Fruit fly (Drosophila melanogaster): ENCODE measurements around the gene CG34112.
A peak's percentile ranks its signal among the peaks of the same experiment; 100 is the strongest.

The CG34112 gene

DNA sequence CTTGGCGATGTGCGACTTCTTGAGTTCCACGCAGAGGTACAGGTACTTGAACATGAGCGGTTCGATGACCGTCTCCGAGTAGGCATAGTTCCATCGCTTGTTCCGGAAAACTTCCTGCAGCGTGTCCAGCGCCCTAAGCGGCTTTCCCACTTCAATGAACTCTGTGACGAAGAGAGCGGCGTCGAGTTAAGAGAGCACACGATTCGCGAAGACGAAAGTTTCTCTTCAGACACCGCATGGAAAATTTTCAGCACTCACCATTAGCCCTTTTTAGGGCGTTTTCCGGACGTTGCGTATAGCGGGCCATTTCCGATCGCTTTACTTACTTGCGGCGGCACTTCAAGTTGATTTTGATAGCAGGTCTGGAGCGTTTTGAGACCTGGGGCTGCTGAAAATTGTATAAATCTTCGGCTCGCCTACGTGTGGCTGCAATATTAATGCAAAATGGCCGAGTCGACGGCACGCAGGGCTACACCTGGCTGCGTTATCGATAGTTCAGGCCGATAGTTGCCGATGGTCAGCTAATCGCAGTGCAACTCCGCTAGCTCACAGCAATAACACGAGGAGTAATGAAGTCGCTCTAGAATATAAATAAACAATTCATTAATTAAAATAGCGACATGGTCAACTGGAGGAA, 39.5 kb upstream of the CG34112 start, which contains the start of the genes eIF3a and CG1074 (continued):
- TF ChIP-seq Max (GFP tag; optimal IDR thresholded peaks at IDR 0.05) (peak; percentile 93), dimm (GFP tag; IDR thresholded peaks at IDR 0.05) (0 out of 2 replicates have a peak, but pooled peaks have one; percentile 19), dmrt11E (tag; optimal IDR thresholded peaks at IDR 0.05) (peak; percentile 35), HmgZ (tag; optimal IDR thresholded peaks at IDR 0.05) (peak; percentile 87), Side (GFP tag; optimal IDR thresholded peaks at IDR 0.05) (peak; percentile 73), dati (GFP tag; IDR thresholded peaks at IDR 0.05) (no peak), slbo (GFP tag; IDR thresholded peaks at IDR 0.05) (peak; percentile 74), ranshi (GFP tag; IDR thresholded peaks at IDR 0.05) (peak; percentile 64), h (optimal IDR thresholded peaks at IDR 0.05) (no peak), CG33213 (GFP tag; optimal IDR thresholded peaks at IDR 0.05) (peak; percentile 78), CG8924 (tag; optimal IDR thresholded peaks at IDR 0.05) (peak; percentile 83), hkb (optimal IDR thresholded peaks at IDR 0.05) (no peak), hkb (GFP tag; IDR thresholded peaks at IDR 0.05) (peak; percentile 46), CG11093 (GFP tag; IDR thresholded peaks at IDR 0.05) (0 out of 3 replicates have a peak, but pooled peaks have one; percentile 8), Ada2b (GFP tag; IDR thresholded peaks at IDR 0.05) (peak; percentile 48), Vsx1 (GFP tag; optimal IDR thresholded peaks at IDR 0.05) (no peak), sima (GFP tag; optimal IDR thresholded peaks at IDR 0.05) (peak; percentile 8), mirr (GFP tag; optimal IDR thresholded peaks at IDR 0.05) (peak; percentile 85), fd96Cb (tag; optimal IDR thresholded peaks at IDR 0.05) (peak; percentile 19), jing (GFP tag; optimal IDR thresholded peaks at IDR 0.05) (no peak), Mrtf (GFP tag; IDR thresholded peaks at IDR 0.05) (no peak; the same call in 2 of the 3 replicates), CG31224 (GFP tag; IDR thresholded peaks at IDR 0.05) (no peak), maf-S (GFP tag; optimal IDR thresholded peaks at IDR 0.05) (peak; percentile 65), da (GFP tag; optimal IDR thresholded peaks at IDR 0.05) (peak; percentile 67), CG8281 (tag; optimal IDR thresholded peaks at IDR 0.05) (no peak), pita (GFP tag; optimal IDR thresholded peaks at IDR 0.05) (no peak), dpn (GFP tag; optimal IDR thresholded peaks at IDR 0.05) (peak; percentile 40 to 73), sisA (GFP tag; IDR thresholded peaks at IDR 0.05) (no peak), Ets65A (GFP tag) (peak; percentile 95), ewg (GFP tag; optimal IDR thresholded peaks at IDR 0.05) (peak; percentile 62), stwl (tag; optimal IDR thresholded peaks at IDR 0.05) (peak; percentile 87), mld (GFP tag; IDR thresholded peaks at IDR 0.05; ENCODE audit: partially characterized antibody) (peak; percentile 96), Sox100B (GFP tag; optimal IDR thresholded peaks at IDR 0.05) (no peak), CG9215 (GFP tag; IDR thresholded peaks at IDR 0.05) (no peak), psq (GFP tag; optimal IDR thresholded peaks at IDR 0.05) (peak; percentile 13), CG3847 (GFP tag; IDR thresholded peaks at IDR 0.05) (peak; percentile 81), lov (optimal IDR thresholded peaks at IDR 0.05) (no peak), lov (GFP tag; IDR thresholded peaks at IDR 0.05) (peak; percentile 59; the same call in 1 of the 3 replicates), CG3838 (GFP tag; optimal IDR thresholded peaks at IDR 0.05) (no peak), NfI (GFP tag; optimal IDR thresholded peaks at IDR 0.05) (peak; percentile 77), kay (GFP tag; optimal IDR thresholded peaks at IDR 0.05) (no peak), CG15601 (tag; optimal IDR thresholded peaks at IDR 0.05) (peak; percentile 55), ac (GFP tag; optimal IDR thresholded peaks at IDR 0.05) (peak; percentile 60), CG34224 (GFP tag; IDR thresholded peaks at IDR 0.05; ENCODE audit: partially characterized antibody) (peak; percentile 93), CG12236 (GFP tag; optimal IDR thresholded peaks at IDR 0.05) (peak; percentile 5), CG6683 (GFP tag; optimal IDR thresholded peaks at IDR 0.05) (peak; percentile 43), Poxn (GFP tag; IDR thresholded peaks at IDR 0.05) (no peak), gsb (GFP tag; IDR thresholded peaks at IDR 0.05) (peak; percentile 44), CG12942 (GFP tag; optimal IDR thresholded peaks at IDR 0.05) (peak; percentile 22), bbx (GFP tag; IDR thresholded peaks at IDR 0.05; ENCODE audit: partially characterized antibody) (peak; percentile 99), crp (GFP tag; optimal IDR thresholded peaks at IDR 0.05) (peak in 1 of 2 experiments; percentile 59)
